Fruit fly (Drosophila melanogaster) Kc167 (cell line): ENCODE data around the gene HisRS.

Source experiments
- Myc ChIP-seq: fragments of >200 bp; optimal IDR thresholded peaks from 2 replicates; lab custom pipeline; 2017; ENCODE audit warnings: missing external identifiers
- Sin3A ChIP-seq: fragments of >200 bp; optimal IDR thresholded peaks from 2 replicates; lab custom pipeline; 2018; ENCODE audit warnings: missing external identifiers
- insv ChIP-seq: fragments of >200 bp; optimal IDR thresholded peaks from 3 replicates; lab custom pipeline; 2018; ENCODE audit warnings: missing external identifiers
- psq ChIP-seq: fragments of >200 bp; optimal IDR thresholded peaks from 2 replicates; lab custom pipeline; 2017; ENCODE audit warnings: missing external identifiers

DNA sequence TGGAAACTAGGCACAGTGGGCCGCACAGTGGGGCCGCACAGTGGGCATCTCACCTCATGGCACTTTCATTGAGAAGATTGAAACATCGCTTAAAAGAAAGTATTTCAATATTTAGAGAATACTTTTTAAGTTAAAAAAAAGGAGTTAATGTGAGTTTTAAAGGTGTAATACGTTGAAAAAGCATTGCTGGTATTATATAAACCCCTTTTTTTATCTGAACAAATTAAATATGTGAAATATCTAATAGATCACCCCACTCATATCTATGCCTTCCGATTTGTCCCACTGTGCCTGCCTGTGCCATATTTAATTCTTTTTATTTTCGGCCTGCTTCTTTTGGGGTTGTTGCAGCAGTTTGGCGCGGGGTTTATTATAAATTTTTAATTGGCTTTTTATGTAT lies 18.1 kb downstream of the HisRS start:
- no peak for TF ChIP-seq psq (lab: Kevin White, UChicago)
- no peak for TF ChIP-seq Sin3A
- TF ChIP-seq Myc (lab: Kevin White, UChicago), result no peak
- TF ChIP-seq insv (lab: Kevin White, UChicago), result no peak
